Worm (Caenorhabditis elegans) whole organism, mixed stage, embryonic: ENCODE measurements around the gene T28C6.11.

Experiments used
- M03D4.4 ChIP-seq: sonication (generic microtip); optimal IDR thresholded peaks from 2 replicates; lab custom pipeline; 2017; ENCODE audit warnings: mild to moderate bottlenecking, missing genetic modification characterization, missing compliant biosample characterization
- ceh-39 ChIP-seq: fragments of 150-350 bp; optimal IDR thresholded peaks from 2 replicates; lab custom pipeline; 2014; ENCODE audit warnings: missing biosample characterization, missing genetic modification characterization
- ceh-43 ChIP-seq: fragments of 200-800 bp; sonication (Bioruptor generic); optimal IDR thresholded peaks from 2 replicates; lab custom pipeline; 2018; ENCODE audit warnings: mild to moderate bottlenecking, missing genetic modification characterization, moderate library complexity, missing compliant biosample characterization
- ceh-83 ChIP-seq: fragments of 200-800 bp; sonication (Bioruptor generic); optimal IDR thresholded peaks from 2 replicates; lab custom pipeline; 2018; ENCODE audit warnings: mild to moderate bottlenecking, missing genetic modification characterization, missing compliant biosample characterization
- cnd-1 ChIP-seq: fragments of 200-800 bp; sonication (Bioruptor generic); optimal IDR thresholded peaks from 2 replicates; lab custom pipeline; 2018; ENCODE audit warnings: mild to moderate bottlenecking, missing genetic modification characterization, missing compliant biosample characterization
- elt-1 ChIP-seq: sonication (generic microtip); optimal IDR thresholded peaks from 2 replicates; lab custom pipeline; 2017; ENCODE audit warnings: missing genetic modification characterization, mild to moderate bottlenecking, missing compliant biosample characterization, antibody characterized with exemption, moderate library complexity, borderline replicate concordance; ENCODE audit not compliant: insufficient read depth
- elt-3 ChIP-seq: fragments of 150-350 bp; optimal IDR thresholded peaks from 2 replicates; lab custom pipeline; 2014; ENCODE audit warnings: missing biosample characterization, missing genetic modification characterization
- flh-1 ChIP-seq: fragments of 200-800 bp; sonication (Bioruptor generic); optimal IDR thresholded peaks from 2 replicates; lab custom pipeline; 2018; ENCODE audit warnings: mild to moderate bottlenecking, missing genetic modification characterization, moderate library complexity, missing compliant biosample characterization
- ham-2 ChIP-seq: fragments of 200-800 bp; sonication (Bioruptor generic); optimal IDR thresholded peaks from 2 replicates; lab custom pipeline; 2018; ENCODE audit warnings: mild to moderate bottlenecking, missing genetic modification characterization, missing compliant biosample characterization
- hlh-1 ChIP-seq: fragments of 150-350 bp; optimal IDR thresholded peaks from 2 replicates; lab custom pipeline; 2014; ENCODE audit warnings: missing biosample characterization, missing genetic modification reagents, missing genetic modification characterization
- lin-13 ChIP-seq: fragments of 150-350 bp; optimal IDR thresholded peaks from 2 replicates; lab custom pipeline; 2014; ENCODE audit warnings: missing biosample characterization, missing genetic modification characterization
- lsy-2 ChIP-seq: fragments of 150-350 bp; optimal IDR thresholded peaks from 2 replicates; lab custom pipeline; 2014; ENCODE audit warnings: missing biosample characterization, missing genetic modification characterization
- mab-5 ChIP-seq: fragments of 150-350 bp; optimal IDR thresholded peaks from 2 replicates; lab custom pipeline; 2014; ENCODE audit warnings: missing biosample characterization, missing genetic modification characterization
- nhr-12 ChIP-seq: fragments of 150-350 bp; optimal IDR thresholded peaks from 2 replicates; lab custom pipeline; 2014; ENCODE audit warnings: missing biosample characterization, missing genetic modification characterization
- nhr-2 ChIP-seq: fragments of 150-350 bp; optimal IDR thresholded peaks from 2 replicates; lab custom pipeline; 2014; ENCODE audit warnings: missing biosample characterization, missing genetic modification characterization
- nhr-237 ChIP-seq: fragments of 150-350 bp; optimal IDR thresholded peaks from 2 replicates; lab custom pipeline; 2014; ENCODE audit warnings: missing biosample characterization, missing genetic modification characterization
- nhr-28 ChIP-seq: fragments of 150-350 bp; optimal IDR thresholded peaks from 2 replicates; lab custom pipeline; 2014; ENCODE audit warnings: missing biosample characterization, missing genetic modification characterization
- nhr-76 ChIP-seq: sonication (generic microtip); optimal IDR thresholded peaks from 2 replicates; lab custom pipeline; 2017; ENCODE audit warnings: missing biosample characterization, missing genetic modification characterization
- pha-4 ChIP-seq: fragments of 150-350 bp; optimal IDR thresholded peaks from 2 replicates; lab custom pipeline; 2018; ENCODE audit warnings: missing biosample characterization, missing genetic modification reagents, missing genetic modification characterization
- sem-2 ChIP-seq: fragments of 200-800 bp; sonication (Bioruptor generic); optimal IDR thresholded peaks from 2 replicates; lab custom pipeline; 2018; ENCODE audit warnings: mild to moderate bottlenecking, missing genetic modification characterization, missing compliant biosample characterization
- snpc-4 ChIP-seq: fragments of 150-350 bp; optimal IDR thresholded peaks from 2 replicates; lab custom pipeline; 2014; ENCODE audit warnings: missing biosample characterization, missing genetic modification characterization
- sptf-1 ChIP-seq: sonication (generic microtip); optimal IDR thresholded peaks from 2 replicates; lab custom pipeline; 2017; ENCODE audit warnings: mild to moderate bottlenecking, missing genetic modification characterization, moderate library complexity, missing compliant biosample characterization
- tbx-8 ChIP-seq: fragments of 200-800 bp; sonication (Bioruptor generic); optimal IDR thresholded peaks from 2 replicates; lab custom pipeline; 2018; ENCODE audit warnings: mild to moderate bottlenecking, missing genetic modification characterization, moderate library complexity, missing compliant biosample characterization
- unc-120 ChIP-seq: sonication (generic microtip); optimal IDR thresholded peaks from 2 replicates; lab custom pipeline; 2017; ENCODE audit warnings: missing genetic modification characterization, missing compliant biosample characterization; ENCODE audit not compliant: poor library complexity, severe bottlenecking
- unc-39 ChIP-seq: fragments of 150-350 bp; optimal IDR thresholded peaks from 2 replicates; lab custom pipeline; 2014; ENCODE audit warnings: missing biosample characterization, missing genetic modification characterization
- zip-8 ChIP-seq: fragments of 150-350 bp; optimal IDR thresholded peaks from 2 replicates; lab custom pipeline; 2014; ENCODE audit warnings: missing biosample characterization, missing genetic modification characterization

Gene T28C6.11

DNA sequence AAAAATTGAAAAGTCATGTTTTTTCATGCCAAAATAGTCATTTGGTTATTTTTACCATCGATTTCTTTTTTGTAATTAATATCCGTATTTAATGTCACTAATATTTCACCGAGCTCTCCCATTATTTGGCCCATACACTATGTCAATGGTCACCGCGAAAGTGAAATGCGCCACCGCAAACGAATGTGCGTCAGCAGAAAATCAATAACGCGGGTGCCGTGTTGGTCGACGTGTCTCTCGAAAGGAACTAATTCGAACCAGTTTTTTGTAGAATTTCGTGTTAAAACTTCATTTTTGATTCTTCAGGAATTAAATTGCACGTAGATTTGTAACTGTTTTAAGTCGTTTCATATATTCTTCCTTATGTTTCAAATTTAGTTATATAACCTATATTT is 13.5 kb downstream of the T28C6.11 start:
- TF ChIP-seq zip-8 (no peak), unc-120 (tag; lab: Kevin White, UChicago) (peak; percentile 9)

DNA sequence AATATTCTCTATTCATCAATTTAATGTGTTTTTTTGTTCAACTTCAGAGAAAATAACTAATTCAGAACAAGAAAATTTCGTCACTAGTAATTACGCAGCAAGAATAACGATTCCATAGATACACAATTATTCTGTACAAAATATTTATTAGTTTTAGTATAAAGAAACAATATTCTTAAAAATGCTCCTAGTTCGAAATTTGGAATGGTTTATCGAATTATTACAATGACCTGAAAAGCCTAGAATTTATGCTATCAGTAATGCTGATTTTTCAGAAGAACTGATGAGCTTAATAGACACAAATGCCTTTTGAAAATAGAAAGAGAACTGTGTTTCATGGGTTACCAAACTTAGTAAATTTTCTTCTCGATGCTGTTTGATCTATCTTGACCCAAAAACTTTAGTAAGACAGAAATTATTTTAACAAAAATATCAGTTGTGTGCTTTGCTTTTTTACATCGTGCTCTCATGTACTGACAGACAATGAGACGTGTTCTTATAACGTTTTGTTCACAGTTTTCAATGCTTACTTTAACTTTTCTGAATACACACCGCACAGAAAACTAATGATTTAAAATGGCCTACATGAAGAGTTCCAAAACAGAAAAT is 14.0 kb downstream of the T28C6.11 start:
- TF ChIP-seq unc-39 (no peak), ham-2 (no peak), nhr-28 (tag; lab: Kevin White, UChicago) (no peak), elt-1 (tag; lab: Kevin White, UChicago) (no peak), elt-3 (tag; lab: Kevin White, UChicago) (no peak), snpc-4 (no peak), ceh-43 (no peak), nhr-237 (tag; lab: Kevin White, UChicago) (no peak), M03D4.4 (tag; lab: Kevin White, UChicago) (no peak), cnd-1 (no peak), nhr-12 (tag; lab: Kevin White, UChicago) (no peak)

ce11 chrIV:8824145-8824833 is 15.8 kb downstream of the T28C6.11 start, which contains the start of the genes col-117 and col-3:
TSS of gene col-117 (minus strand) at chrIV:8824195.
TSS of gene col-3 (plus strand) at chrIV:8824783.
- TF ChIP-seq ham-2 (peak; percentile 72), elt-1 (tag; lab: Kevin White, UChicago) (peak; percentile 77), lin-13 (tag; lab: Kevin White, UChicago) (no peak)

- no peak for TF ChIP-seq ceh-83 (GFP tag; lab: Kevin White, UChicago)
Observed at ce11 chrIV:8822598-8822997, 17.5 kb downstream of the T28C6.11 start.

ce11 chrIV:8821147-8821546 is 18.9 kb downstream of the T28C6.11 start, which contains the start of gene T28C6.5:
TSS of gene T28C6.5 (plus strand) at chrIV:8821447.
- TF ChIP-seq cnd-1 (no peak), ceh-39 (no peak), nhr-76 (tag; lab: Kevin White, UChicago) (no peak), nhr-12 (tag; lab: Kevin White, UChicago) (no peak), ham-2 (no peak), elt-3 (tag; lab: Kevin White, UChicago) (no peak), mab-5 (tag; lab: Kevin White, UChicago) (no peak), hlh-1 (tag; lab: Kevin White, UChicago) (no peak), lsy-2 (tag; lab: Kevin White, UChicago) (no peak), M03D4.4 (tag; lab: Kevin White, UChicago) (no peak), nhr-28 (tag; lab: Kevin White, UChicago) (no peak), flh-1 (no peak), tbx-8 (no peak), pha-4 (no peak), sem-2 (GFP tag; lab: Kevin White, UChicago) (no peak)

ce11 chrIV:8820041-8820440 is 20.0 kb downstream of the T28C6.11 start, which contains the start of gene T28C6.3:
TSS of gene T28C6.3 (plus strand) at chrIV:8820341.
- TF ChIP-seq elt-3 (tag; lab: Kevin White, UChicago) (no peak), nhr-76 (tag; lab: Kevin White, UChicago) (no peak), sptf-1 (no peak), ceh-39 (no peak)

DNA sequence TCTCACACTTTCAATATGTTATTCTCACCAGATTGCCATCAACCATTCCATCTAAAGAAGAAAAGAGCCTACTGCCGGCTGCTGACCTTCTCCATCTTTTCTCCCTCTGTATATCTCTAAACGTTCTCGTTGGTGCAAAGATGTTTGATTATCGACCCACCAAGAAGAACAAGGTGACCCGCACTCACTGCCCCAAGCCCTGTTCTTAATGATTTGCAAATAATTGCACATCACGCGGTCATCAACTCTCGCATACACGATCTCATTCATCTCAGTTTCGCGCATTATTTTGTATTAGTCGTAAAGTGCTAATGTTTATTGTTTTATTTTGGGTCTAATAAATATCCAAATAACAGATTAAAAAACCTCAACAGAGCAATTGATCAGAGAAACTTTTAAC is 20.6 kb downstream of the T28C6.11 start:
- TF ChIP-seq sptf-1: no peak
- peak; percentile 10 for TF ChIP-seq hlh-1 (tag; lab: Kevin White, UChicago)
- TF ChIP-seq nhr-12 (tag; lab: Kevin White, UChicago): no peak
- peak; percentile 94 for TF ChIP-seq nhr-2 (tag; lab: Kevin White, UChicago)
- TF ChIP-seq ceh-39: peak; percentile 44
